Worm (Caenorhabditis elegans) whole organism, L3 larva: Measurements from ENCODE around the gene daf-37.

Experiments used
- aly-2 ChIP-seq: fragments of 150-350 bp; optimal IDR thresholded peaks from 2 replicates; lab custom pipeline; 2014; ENCODE audit warnings: missing biosample characterization, missing genetic modification characterization
- elt-3 ChIP-seq, 3 experiments: fragments of 150-350 bp in 1 of 3; sonication (generic microtip) in 2 of 3; optimal IDR thresholded peaks; 2 replicates in 2 of 3; 4 replicates in 1 of 3; lab custom pipeline; 2014 to 2017; ENCODE audit warnings: missing biosample characterization in 3 of 3, missing genetic modification characterization in 3 of 3
- mdl-1 ChIP-seq: fragments of 150-350 bp; optimal IDR thresholded peaks from 2 replicates; lab custom pipeline; 2014; ENCODE audit warnings: missing biosample characterization, missing genetic modification characterization
- nhr-11 ChIP-seq: fragments of 150-350 bp; optimal IDR thresholded peaks from 2 replicates; lab custom pipeline; 2014; ENCODE audit warnings: missing biosample characterization, missing genetic modification characterization
- nhr-237 ChIP-seq: fragments of 150-350 bp; optimal IDR thresholded peaks from 2 replicates; lab custom pipeline; 2014; ENCODE audit warnings: missing biosample characterization, missing genetic modification characterization
- nhr-28 ChIP-seq: fragments of 150-350 bp; optimal IDR thresholded peaks from 2 replicates; lab custom pipeline; 2014; ENCODE audit warnings: missing biosample characterization, missing genetic modification characterization
- nhr-76 ChIP-seq: fragments of 150-350 bp; sonication (generic microtip); optimal IDR thresholded peaks from 5 replicates; lab custom pipeline; 2014; ENCODE audit warnings: missing biosample characterization, missing genetic modification characterization
- pha-4 ChIP-seq: fragments of 150-350 bp; optimal IDR thresholded peaks from 2 replicates; lab custom pipeline; 2014; ENCODE audit warnings: missing biosample characterization, missing genetic modification reagents, missing genetic modification characterization
- skn-1 ChIP-seq: fragments of 150-350 bp; optimal IDR thresholded peaks from 2 replicates; lab custom pipeline; 2014; ENCODE audit warnings: missing biosample characterization, missing genetic modification characterization

DNA sequence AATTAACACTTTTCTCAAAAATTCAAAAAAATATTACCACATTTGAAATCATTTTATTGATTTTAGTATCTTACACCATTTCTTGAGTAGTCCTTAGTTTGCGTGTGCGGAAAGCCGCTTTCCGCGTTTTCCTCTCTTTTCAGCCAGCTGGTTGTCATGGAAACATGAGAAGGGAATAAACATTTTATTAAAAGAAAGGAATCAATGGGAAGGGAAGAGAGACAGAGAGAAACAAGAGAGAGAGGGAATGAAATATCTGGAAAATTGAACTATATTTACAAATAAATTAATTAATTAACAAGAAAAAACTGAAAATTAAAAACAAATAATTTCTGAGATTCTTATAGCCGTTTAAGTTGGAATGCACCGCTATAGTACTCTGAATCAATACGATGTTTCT lies 11.3 kb upstream of the daf-37 start, which contains the start of gene mks-2:
- TF ChIP-seq nhr-28 (tag; lab: Kevin White, UChicago) (no peak), nhr-11 (tag; lab: Kevin White, UChicago) (no peak), nhr-237 (no peak), nhr-76 (tag; lab: Kevin White, UChicago) (no peak), mdl-1 (tag; lab: Kevin White, UChicago) (no peak), pha-4 (no peak), aly-2 (tag; lab: Kevin White, UChicago) (no peak), elt-3 (tag; optimal IDR thresholded peaks at IDR 0.05; lab: Kevin White, UChicago) (no peak), skn-1 (no peak)
